Fruit fly (Drosophila melanogaster) whole organism, embryonic: ENCODE results near the gene Non3.

Source experiments
- Atf-2 ChIP-seq: fragments of 200-800 bp; sonication (Bioruptor generic); optimal IDR thresholded peaks from 2 replicates; lab custom pipeline; 2016; ENCODE audit warnings: missing biosample characterization, missing genetic modification characterization
- BEAF-32 ChIP-seq: fragments of 200-800 bp; sonication (Bioruptor generic); optimal IDR thresholded peaks from 3 replicates; lab custom pipeline; 2017; ENCODE audit warnings: missing biosample characterization, missing genetic modification characterization, mild to moderate bottlenecking, moderate library complexity, missing genetic modification reagents
- CG11398 ChIP-seq: fragments of 200-800 bp; sonication (Bioruptor generic); optimal IDR thresholded peaks from 2 replicates; lab custom pipeline; 2016; ENCODE audit warnings: missing biosample characterization, missing genetic modification characterization
- CG11695 ChIP-seq: fragments of 200-800 bp; sonication (Bioruptor generic); IDR thresholded peaks from 3 replicates; pipeline ENCODE4 v1.3.6; 2022; ENCODE audit warnings: missing biosample characterization, missing genetic modification characterization
- CG12155 ChIP-seq: fragments of 200-800 bp; sonication (Bioruptor generic); optimal IDR thresholded peaks from 3 replicates; lab custom pipeline; 2016; ENCODE audit warnings: missing biosample characterization, missing genetic modification characterization
- CG14441 ChIP-seq: fragments of 200-800 bp; sonication (Bioruptor generic); IDR thresholded peaks from 2 replicates; pipeline ENCODE4 v1.3.6; 2022; ENCODE audit warnings: missing biosample characterization, missing genetic modification characterization
- CG17361 ChIP-seq: fragments of 200-800 bp; sonication (Bioruptor generic); IDR thresholded peaks from 3 replicates; pipeline ENCODE4 v1.3.6; 2022; ENCODE audit warnings: missing biosample characterization, missing genetic modification characterization
- CG2199 ChIP-seq: fragments of 200-800 bp; sonication (Bioruptor generic); IDR thresholded peaks from 3 replicates; pipeline ENCODE4 v1.3.6; 2022; ENCODE audit warnings: missing biosample characterization, missing genetic modification characterization
- CG2202 ChIP-seq: fragments of 200-800 bp; sonication (Bioruptor generic); optimal IDR thresholded peaks from 2 replicates; lab custom pipeline; 2018; ENCODE audit warnings: missing biosample characterization, mild to moderate bottlenecking, missing genetic modification characterization
- CG3847 ChIP-seq: fragments of 200-800 bp; sonication (Bioruptor generic); IDR thresholded peaks from 2 replicates; pipeline ENCODE4 v1.3.6; 2022; ENCODE audit warnings: missing biosample characterization, missing genetic modification characterization
- CG4424 ChIP-seq: fragments of 200-800 bp; sonication (Bioruptor generic); optimal IDR thresholded peaks from 3 replicates; lab custom pipeline; 2016; ENCODE audit warnings: missing biosample characterization, missing genetic modification characterization
- CG7372 ChIP-seq: fragments of 200-800 bp; sonication (Bioruptor generic); IDR thresholded peaks from 2 replicates; pipeline ENCODE4 v1.3.6; 2022; ENCODE audit warnings: missing biosample characterization, missing genetic modification characterization
- CG9437 ChIP-seq: fragments of 200-800 bp; sonication (Bioruptor generic); optimal IDR thresholded peaks from 2 replicates; lab custom pipeline; 2018; ENCODE audit warnings: missing biosample characterization, mild to moderate bottlenecking, missing genetic modification characterization
- CG9876 ChIP-seq: fragments of 200-800 bp; sonication (Bioruptor generic); optimal IDR thresholded peaks from 2 replicates; lab custom pipeline; 2016; ENCODE audit warnings: missing biosample characterization, missing genetic modification characterization
- Dek ChIP-seq: fragments of 200-800 bp; sonication (Bioruptor generic); optimal IDR thresholded peaks from 3 replicates; lab custom pipeline; 2019; ENCODE audit warnings: missing biosample characterization, mild to moderate bottlenecking, missing genetic modification characterization, moderate library complexity
- Dfd ChIP-seq, 2 experiments: fragments of >200 bp; optimal IDR thresholded peaks; 2 replicates each; lab custom pipeline; 2017; ENCODE audit warnings: missing biosample characterization in 2 of 2, missing genetic modification characterization in 2 of 2
- Dip2 ChIP-seq: fragments of 200-800 bp; sonication (Bioruptor generic); IDR thresholded peaks from 2 replicates; pipeline ENCODE4 v1.3.6; 2022; ENCODE audit warnings: missing biosample characterization, missing genetic modification characterization
- Eip74EF ChIP-seq, 2 experiments: fragments of 200-800 bp in 1 of 2; fragments of >200 bp in 1 of 2; sonication (Bioruptor generic) in 1 of 2; optimal IDR thresholded peaks; 2 replicates each; lab custom pipeline; 2017 to 2019; ENCODE audit warnings: missing biosample characterization in 2 of 2, missing genetic modification characterization in 2 of 2, mild to moderate bottlenecking in 1 of 2, moderate library complexity in 1 of 2
- GATAe ChIP-seq: fragments of 200-800 bp; sonication (Bioruptor generic); conservative IDR thresholded peaks from 2 replicates; pipeline ENCODE4 v1.3.6; 2022; ENCODE audit warnings: missing biosample characterization, missing genetic modification characterization
- Gsc ChIP-seq: fragments of 200-800 bp; sonication (Bioruptor generic); IDR thresholded peaks from 2 replicates; pipeline ENCODE4 v1.3.6; 2022; ENCODE audit warnings: missing biosample characterization, missing genetic modification characterization
- Hand ChIP-seq: fragments of 200-800 bp; sonication (Bioruptor generic); optimal IDR thresholded peaks from 2 replicates; lab custom pipeline; 2017; ENCODE audit warnings: mild to moderate bottlenecking, missing biosample characterization, missing genetic modification reagents, missing genetic modification characterization
- HmgD ChIP-seq: fragments of 200-800 bp; sonication (Bioruptor generic); optimal IDR thresholded peaks from 3 replicates; lab custom pipeline; 2016; ENCODE audit warnings: missing biosample characterization, missing genetic modification characterization
- Hr51 ChIP-seq, 2 experiments: fragments of 200-800 bp; sonication (Bioruptor generic); optimal IDR thresholded peaks; 2 replicates in 1 of 2; 3 replicates in 1 of 2; lab custom pipeline; 2016 to 2018; ENCODE audit warnings: missing biosample characterization in 2 of 2, missing genetic modification characterization in 2 of 2, mild to moderate bottlenecking in 1 of 2, moderate library complexity in 1 of 2
- MESR4 ChIP-seq: fragments of 200-800 bp; sonication (Bioruptor generic); optimal IDR thresholded peaks from 2 replicates; lab custom pipeline; 2018; ENCODE audit warnings: missing biosample characterization, mild to moderate bottlenecking, missing genetic modification characterization, moderate library complexity
- Mes4 ChIP-seq: fragments of 200-800 bp; sonication (Bioruptor generic); optimal IDR thresholded peaks from 2 replicates; lab custom pipeline; 2016; ENCODE audit warnings: missing biosample characterization, missing genetic modification characterization
- Mrtf ChIP-seq: fragments of 200-800 bp; sonication (Bioruptor generic); IDR thresholded peaks from 3 replicates; pipeline ENCODE4 v1.3.6; 2022; ENCODE audit warnings: missing biosample characterization, missing genetic modification characterization
- Opbp ChIP-seq: fragments of 200-800 bp; sonication (Bioruptor generic); IDR thresholded peaks from 3 replicates; pipeline ENCODE4 v1.3.6; 2022; ENCODE audit warnings: missing biosample characterization, missing genetic modification characterization; ENCODE audit not compliant: partially characterized antibody
- Ptx1 ChIP-seq: fragments of 200-800 bp; sonication (Bioruptor generic); IDR thresholded peaks from 2 replicates; pipeline ENCODE4 v1.3.6; 2022; ENCODE audit warnings: missing biosample characterization, missing genetic modification characterization
- Sox102F ChIP-seq: fragments of 200-800 bp; sonication (Bioruptor generic); optimal IDR thresholded peaks from 2 replicates; lab custom pipeline; 2018; ENCODE audit warnings: missing biosample characterization, mild to moderate bottlenecking, missing genetic modification characterization, moderate library complexity
- Taf1 ChIP-seq: fragments of 200-800 bp; sonication (Bioruptor generic); IDR thresholded peaks from 2 replicates; pipeline ENCODE4 v1.3.6; 2022; ENCODE audit warnings: missing biosample characterization, missing genetic modification characterization
- ab ChIP-seq: fragments of 200-800 bp; sonication (Bioruptor generic); optimal IDR thresholded peaks from 2 replicates; lab custom pipeline; 2016; ENCODE audit warnings: missing biosample characterization, missing genetic modification characterization
- ap ChIP-seq: fragments of 200-800 bp; sonication (Bioruptor generic); IDR thresholded peaks from 2 replicates; pipeline ENCODE4 v1.3.6; 2022; ENCODE audit warnings: missing biosample characterization, missing genetic modification characterization
- bsh ChIP-seq, 2 experiments: fragments of 200-800 bp; sonication (Bioruptor generic); optimal IDR thresholded peaks; 2 replicates each; lab custom pipeline; 2017 to 2018; ENCODE audit warnings: mild to moderate bottlenecking in 2 of 2, missing biosample characterization in 2 of 2, missing genetic modification characterization in 2 of 2, moderate library complexity in 1 of 2
- da ChIP-seq: fragments of 200-800 bp; sonication (Bioruptor generic); optimal IDR thresholded peaks from 2 replicates; lab custom pipeline; 2016; ENCODE audit warnings: missing biosample characterization, missing genetic modification characterization
- en ChIP-seq: fragments of 200-800 bp; sonication (Bioruptor generic); optimal IDR thresholded peaks from 2 replicates; lab custom pipeline; 2016; ENCODE audit warnings: missing biosample characterization, missing genetic modification characterization
- eve ChIP-seq, 2 experiments: fragments of >200 bp; optimal IDR thresholded peaks; 2 replicates each; lab custom pipeline; 2017; ENCODE audit warnings: missing biosample characterization in 2 of 2, missing genetic modification characterization in 2 of 2
- fd3F ChIP-seq: fragments of 200-800 bp; sonication (Bioruptor generic); optimal IDR thresholded peaks from 2 replicates; lab custom pipeline; 2018; ENCODE audit warnings: missing biosample characterization, mild to moderate bottlenecking, missing genetic modification characterization, moderate library complexity
- grau ChIP-seq: fragments of 200-800 bp; optimal IDR thresholded peaks from 3 replicates; lab custom pipeline; 2019; ENCODE audit warnings: missing biosample characterization, mild to moderate bottlenecking, missing genetic modification characterization, moderate library complexity
- grn ChIP-seq: fragments of 200-800 bp; sonication (Bioruptor generic); optimal IDR thresholded peaks from 3 replicates; lab custom pipeline; 2017; ENCODE audit warnings: missing biosample characterization, missing genetic modification characterization
- gro ChIP-seq: fragments of 200-800 bp; sonication (Bioruptor generic); optimal IDR thresholded peaks from 2 replicates; lab custom pipeline; 2016; ENCODE audit warnings: missing biosample characterization, missing genetic modification characterization
- h ChIP-seq: fragments of >200 bp; optimal IDR thresholded peaks from 2 replicates; lab custom pipeline; 2017
- ham ChIP-seq: fragments of 200-800 bp; sonication (Bioruptor generic); IDR thresholded peaks from 2 replicates; pipeline ENCODE4 v1.3.6; 2022; ENCODE audit warnings: missing biosample characterization, missing genetic modification characterization
- lola ChIP-seq, 3 experiments: fragments of >200 bp in 2 of 3; fragments of 200-800 bp in 1 of 3; sonication (Bioruptor generic) in 1 of 3; optimal IDR thresholded peaks; 2 replicates each; lab custom pipeline; 2017 to 2019; ENCODE audit warnings: missing biosample characterization in 3 of 3, missing genetic modification characterization in 3 of 3, mild to moderate bottlenecking in 1 of 3, moderate library complexity in 1 of 3
- mam ChIP-seq: fragments of 200-800 bp; sonication (Bioruptor generic); optimal IDR thresholded peaks from 3 replicates; lab custom pipeline; 2016; ENCODE audit warnings: missing biosample characterization, missing genetic modification characterization
- mirr ChIP-seq: fragments of 200-800 bp; sonication (Bioruptor generic); optimal IDR thresholded peaks from 3 replicates; lab custom pipeline; 2018; ENCODE audit warnings: missing biosample characterization, mild to moderate bottlenecking, missing genetic modification characterization
- phol ChIP-seq: fragments of 200-800 bp; sonication (Bioruptor generic); optimal IDR thresholded peaks from 3 replicates; lab custom pipeline; 2018; ENCODE audit warnings: missing biosample characterization, mild to moderate bottlenecking, missing genetic modification characterization, moderate library complexity
- pnt ChIP-seq: fragments of 200-800 bp; sonication (Bioruptor generic); optimal IDR thresholded peaks from 3 replicates; lab custom pipeline; 2016; ENCODE audit warnings: missing biosample characterization, missing genetic modification characterization
- schlank ChIP-seq: fragments of 200-800 bp; sonication (Bioruptor generic); optimal IDR thresholded peaks from 2 replicates; lab custom pipeline; 2018; ENCODE audit warnings: missing biosample characterization, mild to moderate bottlenecking, missing genetic modification characterization
- shn ChIP-seq: fragments of 200-800 bp; sonication (Bioruptor generic); optimal IDR thresholded peaks from 3 replicates; lab custom pipeline; 2016; ENCODE audit warnings: missing biosample characterization, missing genetic modification characterization
- tll ChIP-seq, 2 experiments: fragments of 200-800 bp in 1 of 2; fragments of >200 bp in 1 of 2; sonication (Bioruptor generic) in 1 of 2; optimal IDR thresholded peaks; 2 replicates each; lab custom pipeline; 2017 to 2019; ENCODE audit warnings: missing biosample characterization in 2 of 2, missing genetic modification characterization in 2 of 2, mild to moderate bottlenecking in 1 of 2, moderate library complexity in 1 of 2
- wor ChIP-seq: fragments of 200-800 bp; sonication (Bioruptor generic); IDR thresholded peaks from 2 replicates; pipeline ENCODE4 v1.3.6; 2022; ENCODE audit warnings: missing biosample characterization, missing genetic modification characterization

The Non3 gene

DNA sequence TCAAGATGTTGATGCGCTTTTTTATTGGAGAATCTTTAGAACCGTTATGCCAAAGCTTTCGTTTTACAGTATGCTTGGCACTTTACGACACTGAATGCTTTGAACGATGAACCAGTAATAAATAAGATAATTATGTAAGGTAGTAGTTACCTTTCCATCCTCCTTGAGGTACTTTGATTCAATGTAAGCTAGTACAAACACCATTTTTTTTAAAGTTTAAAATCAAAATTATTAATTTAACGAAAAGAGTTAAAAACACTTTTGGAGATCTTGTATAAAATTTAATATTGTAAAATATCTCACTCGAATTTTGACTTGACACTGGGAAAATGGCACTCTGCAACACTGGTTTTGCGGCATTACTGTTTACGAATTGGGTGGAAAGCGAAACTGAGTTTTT, 38.1 kb upstream of the Non3 start, which contains the start of the genes Arp5 and CG7208 (continued):
- TF ChIP-seq GATAe (GFP tag; lab: Robert Waterston, UW): no peak
- peak; percentile 48 for TF ChIP-seq Atf-2 (GFP tag; lab: Kevin White, UChicago)
- TF ChIP-seq Mes4 (GFP tag; lab: Kevin White, UChicago): peak; percentile 11
- TF ChIP-seq CG17361: peak; percentile 67
- peak; percentile 66 for TF ChIP-seq CG7372
- TF ChIP-seq pnt: peak; percentile 18
- no peak for TF ChIP-seq mirr (GFP tag; lab: Kevin White, UChicago)
- peak; percentile 45; the same call in 1 of the 2 replicates for TF ChIP-seq CG14441 (GFP tag; lab: Robert Waterston, UW)
- peak; percentile 37 for TF ChIP-seq MESR4
- no peak for TF ChIP-seq CG2199 (GFP tag; lab: Robert Waterston, UW)
- no peak for TF ChIP-seq da (GFP tag; lab: Kevin White, UChicago)
- no peak for TF ChIP-seq Gsc (GFP tag; lab: Robert Waterston, UW)
- no peak for TF ChIP-seq Sox102F (GFP tag; lab: Kevin White, UChicago)
- TF ChIP-seq phol: peak; percentile 81
- TF ChIP-seq Mrtf (GFP tag; lab: Robert Waterston, UW): no peak
- no peak for TF ChIP-seq schlank (tag; lab: Kevin White, UChicago)
- TF ChIP-seq Opbp (GFP tag; lab: Robert Waterston, UW): no peak
- no peak for TF ChIP-seq Hand
- TF ChIP-seq CG12155 (GFP tag; lab: Kevin White, UChicago): peak; percentile 73
- peak; percentile 81 for TF ChIP-seq CG3847 (GFP tag; lab: Robert Waterston, UW)
- TF ChIP-seq grau: peak; percentile 79
- no peak for TF ChIP-seq ham (GFP tag; lab: Robert Waterston, UW)
- TF ChIP-seq CG9437 (GFP tag; lab: Kevin White, UChicago): peak; percentile 67
- peak; percentile 71 for TF ChIP-seq fd3F (GFP tag; lab: Kevin White, UChicago)
- TF ChIP-seq eve (GFP tag; optimal IDR thresholded peaks at IDR 0.05; lab: Kevin White, UChicago): no peak
- TF ChIP-seq shn (GFP tag; lab: Kevin White, UChicago): no peak
- TF ChIP-seq HmgD (GFP tag; lab: Kevin White, UChicago): no peak
- peak; percentile 47 for TF ChIP-seq gro
- peak; percentile 70 for TF ChIP-seq mam (GFP tag; lab: Kevin White, UChicago)
- TF ChIP-seq Dek (tag; lab: Kevin White, UChicago): peak; percentile 70
- no peak for TF ChIP-seq Dip2 (GFP tag; lab: Robert Waterston, UW)
- no peak for TF ChIP-seq h (lab: Kevin White, UChicago)
- TF ChIP-seq CG4424 (GFP tag; lab: Kevin White, UChicago): peak; percentile 49
- TF ChIP-seq en (GFP tag; lab: Kevin White, UChicago): peak; percentile 0
- 0 out of 2 replicates have a peak, but pooled peaks have one; percentile 13 for TF ChIP-seq wor (GFP tag; lab: Robert Waterston, UW)
- TF ChIP-seq tll (GFP tag; optimal IDR thresholded peaks at IDR 0.05; lab: Kevin White, UChicago): no peak
- peak; percentile 49; the same call in 1 of the 3 replicates for TF ChIP-seq CG11695 (GFP tag; lab: Robert Waterston, UW)
- no peak for TF ChIP-seq CG9876 (GFP tag; lab: Kevin White, UChicago)
- TF ChIP-seq Taf1: peak; percentile 60
- no peak for TF ChIP-seq Dfd (GFP tag; optimal IDR thresholded peaks at IDR 0.05; lab: Kevin White, UChicago)
- TF ChIP-seq lola (GFP tag; optimal IDR thresholded peaks at IDR 0.05; lab: Kevin White, UChicago): peak in 1 of 3 experiments; percentile 51
- peak in 1 of 2 experiments; percentile 44 for TF ChIP-seq Hr51 (GFP tag; optimal IDR thresholded peaks at IDR 0.05; lab: Kevin White, UChicago)
- peak; percentile 62 for TF ChIP-seq Ptx1 (GFP tag; lab: Robert Waterston, UW)
- TF ChIP-seq grn: no peak
- TF ChIP-seq CG2202 (tag; lab: Kevin White, UChicago): no peak
- TF ChIP-seq ab (GFP tag; lab: Kevin White, UChicago): no peak
- TF ChIP-seq CG11398 (GFP tag; lab: Kevin White, UChicago): no peak
- no peak for TF ChIP-seq Eip74EF (GFP tag; optimal IDR thresholded peaks at IDR 0.05; lab: Kevin White, UChicago)
- TF ChIP-seq bsh (GFP tag; optimal IDR thresholded peaks at IDR 0.05; lab: Kevin White, UChicago): peak in 1 of 2 experiments; percentile 70
- peak; percentile 41 for TF ChIP-seq BEAF-32 (GFP tag; lab: Kevin White, UChicago)
- TF ChIP-seq ap (GFP tag; lab: Robert Waterston, UW): 0 out of 2 replicates have a peak, but pooled peaks have one; percentile 30
